Worm (Caenorhabditis elegans): ENCODE results near the gene C12D12.1.
A peak's percentile ranks its signal among the peaks of the same experiment; 100 is the strongest.

C12D12.1 gene

DNA sequence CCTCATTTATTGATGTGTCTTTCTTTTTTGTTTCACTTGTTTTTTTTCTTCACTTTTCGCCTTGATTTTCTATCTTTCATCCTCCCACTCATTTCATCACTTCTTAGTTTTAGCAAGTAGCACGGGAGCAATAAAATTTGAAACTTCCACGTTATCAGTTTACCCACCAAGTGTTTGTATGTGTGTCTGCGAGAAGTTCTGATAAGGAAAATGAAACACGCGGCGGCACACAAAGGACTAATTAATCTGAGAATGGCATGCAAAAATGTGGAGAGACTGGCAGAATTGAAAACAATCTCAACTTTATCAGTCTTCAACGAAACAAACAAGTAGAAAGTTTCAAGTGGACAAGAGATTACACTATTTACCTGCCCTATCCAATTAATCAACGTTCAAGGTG lies 35.2 kb downstream of the C12D12.1 start:
- TF ChIP-seq C17E4.6 (GFP tag; IDR thresholded peaks at IDR 0.05), result no peak
- peak; percentile 8 for TF ChIP-seq atf-7 (tag; optimal IDR thresholded peaks at IDR 0.05)
- TF ChIP-seq mel-28 (tag; optimal IDR thresholded peaks at IDR 0.05; ENCODE audit: borderline replicate concordance), result no peak
- no peak for TF ChIP-seq zfh-2 (GFP tag; conservative IDR thresholded peaks at IDR 0.05)
- TF ChIP-seq lin-40 (tag; optimal IDR thresholded peaks at IDR 0.05), result peak; percentile 34
- peak; percentile 40 for TF ChIP-seq ets-4 (GFP tag; optimal IDR thresholded peaks at IDR 0.05)
- TF ChIP-seq let-607 (tag; optimal IDR thresholded peaks at IDR 0.05), result peak in 1 of 2 experiments; percentile 38
- TF ChIP-seq attf-6 (GFP tag; IDR thresholded peaks at IDR 0.05), result no peak
- no peak for TF ChIP-seq cebp-1 (GFP tag; IDR thresholded peaks at IDR 0.05)
- TF ChIP-seq cebp-1 (tag; optimal IDR thresholded peaks at IDR 0.05), result peak; percentile 60
- no peak for TF ChIP-seq attf-5 (GFP tag; optimal IDR thresholded peaks at IDR 0.05)
- peak; percentile 24 for TF ChIP-seq tbp1 (GFP tag; optimal IDR thresholded peaks at IDR 0.05)
- TF ChIP-seq nhr-80 (tag; optimal IDR thresholded peaks at IDR 0.05), result peak; percentile 95
- TF ChIP-seq pha-4 (tag; optimal IDR thresholded peaks at IDR 0.05), result peak; percentile 21
- TF ChIP-seq K12H6.12 (tag; optimal IDR thresholded peaks at IDR 0.05), result no peak
- no peak for TF ChIP-seq aptf-3 (GFP tag; IDR thresholded peaks at IDR 0.05)
- no peak for TF ChIP-seq sdz-38 (tag; optimal IDR thresholded peaks at IDR 0.05)
- peak; percentile 71 for TF ChIP-seq dox-1 (GFP tag; IDR thresholded peaks at IDR 0.05)
- TF ChIP-seq ceh-91 (GFP tag; IDR thresholded peaks at IDR 0.05), result no peak
- no peak for TF ChIP-seq cebp-2 (GFP tag; IDR thresholded peaks at IDR 0.05)
- no peak for TF ChIP-seq bed-1 (GFP tag; IDR thresholded peaks at IDR 0.05)
- no peak for TF ChIP-seq mes-4 (tag; optimal IDR thresholded peaks at IDR 0.05)

DNA sequence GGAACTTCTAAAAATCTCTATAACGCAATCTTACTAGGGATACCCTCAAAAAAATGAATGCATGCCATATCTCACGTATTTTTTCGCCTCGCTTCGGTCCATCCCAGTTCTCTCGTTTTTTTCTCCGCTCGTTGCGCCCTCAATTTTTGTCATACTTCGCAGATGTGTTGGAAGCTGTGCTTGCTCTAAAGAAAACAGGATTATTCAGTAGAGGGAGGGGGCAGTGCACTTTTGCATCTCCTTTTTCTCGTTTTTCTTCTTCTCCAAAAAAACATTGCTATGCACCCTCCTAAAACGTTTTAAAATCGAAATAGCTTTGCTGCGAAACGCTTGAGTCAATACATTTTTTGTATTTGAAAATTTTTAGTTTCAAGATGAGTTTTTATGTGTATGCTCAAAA lies 36.5 kb downstream of the C12D12.1 start:
- TF ChIP-seq F37B4.10 (GFP tag; IDR thresholded peaks at IDR 0.05) (no peak), K12H6.12 (tag; optimal IDR thresholded peaks at IDR 0.05) (no peak), sdz-38 (tag; optimal IDR thresholded peaks at IDR 0.05) (no peak), bed-2 (GFP tag; IDR thresholded peaks at IDR 0.05) (no peak), hmg-20 (GFP tag; IDR thresholded peaks at IDR 0.05) (no peak), fkh-3 (tag; optimal IDR thresholded peaks at IDR 0.05) (no peak), tbp1 (GFP tag; optimal IDR thresholded peaks at IDR 0.05) (no peak), xnd-1 (tag; optimal IDR thresholded peaks at IDR 0.05) (no peak)

DNA sequence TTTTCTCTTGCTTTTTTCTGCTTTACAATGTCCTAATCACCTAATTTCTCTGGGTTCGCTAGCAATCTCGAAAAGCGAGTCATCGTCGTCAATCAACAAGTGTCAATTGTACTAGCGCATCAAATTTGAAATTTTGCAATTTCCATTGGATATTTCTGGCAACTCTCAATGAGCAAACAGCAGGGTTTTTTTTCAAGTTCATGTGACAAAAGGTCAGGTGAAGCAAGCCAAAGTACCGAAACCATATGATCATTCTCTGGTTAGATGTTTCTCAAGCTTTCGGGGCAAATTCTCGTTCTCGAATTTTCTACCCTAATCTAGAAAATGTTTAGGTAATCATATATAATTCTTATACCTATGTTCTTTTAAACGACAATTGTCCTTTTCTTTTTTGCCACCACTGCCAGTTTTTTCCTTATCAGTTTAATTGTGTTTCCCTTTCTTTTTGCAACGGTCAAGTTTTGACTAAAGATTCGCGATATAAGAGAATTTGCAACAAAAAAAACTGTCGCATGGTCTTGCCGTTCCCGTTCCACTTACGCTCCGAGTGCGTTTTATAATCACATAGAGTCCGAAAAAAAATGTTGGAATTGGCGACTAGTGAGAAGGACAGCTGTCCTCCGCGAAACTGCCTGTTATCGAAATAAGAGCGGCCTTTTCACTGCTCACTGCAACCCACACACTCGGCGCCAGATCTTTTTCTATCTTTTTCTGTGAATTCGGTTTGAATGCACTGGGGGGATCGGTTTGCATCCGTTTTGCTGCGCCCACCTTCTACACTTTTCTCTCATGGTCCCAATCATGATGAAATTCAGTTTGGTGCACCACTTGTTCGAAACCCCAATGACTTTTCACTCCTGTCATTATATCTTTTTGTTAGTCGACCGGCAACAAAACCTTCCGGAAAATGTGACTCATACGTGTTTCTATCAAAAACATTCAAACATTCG lies 37.5 kb downstream of the C12D12.1 start:
- TF ChIP-seq nfyb-1 (GFP tag; IDR thresholded peaks at IDR 0.05) (no peak), nhr-90 (tag; optimal IDR thresholded peaks at IDR 0.05) (no peak), nhr-80 (tag; optimal IDR thresholded peaks at IDR 0.05) (peak; percentile 10), hsf-1 (GFP tag; IDR thresholded peaks at IDR 0.05) (peak; percentile 80)

DNA sequence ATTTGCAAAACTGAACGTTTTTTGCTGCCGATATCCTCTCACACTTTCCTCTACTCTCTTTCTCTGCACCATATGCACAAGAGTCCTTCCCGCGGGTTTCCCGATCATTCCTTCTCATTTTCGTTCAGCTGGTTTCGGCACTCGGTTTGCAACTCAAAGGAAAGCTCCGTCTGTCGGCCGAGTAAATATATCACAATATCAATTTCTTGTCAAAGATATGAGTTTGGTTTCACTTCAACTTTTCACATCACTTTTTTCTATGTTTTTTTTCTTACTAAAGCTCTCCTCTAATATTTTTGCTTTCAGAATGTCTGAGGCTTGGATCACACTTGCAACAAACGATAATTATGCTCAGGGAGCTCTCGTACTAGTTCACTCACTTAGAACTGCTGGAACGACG lies 38.3 kb downstream of the C12D12.1 start, which contains the start of gene gyg-1:
Gene gyg-1 (plus strand): TSS at position 301 of the 400 bp plus-strand sequence.
- TF ChIP-seq ama-1 (optimal IDR thresholded peaks at IDR 0.05), result no peak
- no peak for TF ChIP-seq ama-1 (GFP tag; optimal IDR thresholded peaks at IDR 0.05)
- TF ChIP-seq attf-3 (GFP tag; conservative IDR thresholded peaks at IDR 0.05), result no peak
- TF ChIP-seq attf-5 (GFP tag; optimal IDR thresholded peaks at IDR 0.05), result no peak

All from whole organism, young adult.